Worm (Caenorhabditis elegans): ENCODE measurements around the gene C17A2.2.

- TF ChIP-seq F57A8.1 (GFP tag; optimal IDR thresholded peaks at IDR 0.05) (no peak), nfya-1 (tag; optimal IDR thresholded peaks at IDR 0.05; ENCODE audit: borderline replicate concordance, insufficient read depth) (no peak), dpl-1 (GFP tag; optimal IDR thresholded peaks at IDR 0.05) (no peak), xnd-1 (tag; optimal IDR thresholded peaks at IDR 0.05) (no peak), snpc-4 (GFP tag; optimal IDR thresholded peaks at IDR 0.05) (no peak), snpc-4 (tag; optimal IDR thresholded peaks at IDR 0.05) (no peak), nfya-2 (GFP tag; IDR thresholded peaks at IDR 0.05) (no peak), F23B12.7 (tag; optimal IDR thresholded peaks at IDR 0.05; ENCODE audit: insufficient read depth) (no peak), ama-1 (optimal IDR thresholded peaks at IDR 0.05) (no peak), ama-1 (GFP tag; optimal IDR thresholded peaks at IDR 0.05) (no peak), F49E8.2 (tag; optimal IDR thresholded peaks at IDR 0.05; ENCODE audit: insufficient read depth) (no peak), ztf-26 (tag; optimal IDR thresholded peaks at IDR 0.05) (no peak)
These were observed 14.7 kb downstream of the C17A2.2 start, which contains the start of gene oac-11 for ce11 chrII:3860826-3861225.

Data from whole organism, young adult.